Worm (Caenorhabditis elegans): ENCODE measurements around the gene fbxa-107.

- TF ChIP-seq B0310.2 (tag; optimal IDR thresholded peaks at IDR 0.05) (no peak), ama-1 (optimal IDR thresholded peaks at IDR 0.05) (no peak)
Observed at ce11 chrV:18081857-18082256, 41.9 kb upstream of the fbxa-107 start, which contains the start of gene nova-1.
